Fruit fly (Drosophila melanogaster) whole organism, embryonic: ENCODE data around the gene Try29F.
A peak's percentile ranks its signal among the peaks of the same experiment; 100 is the strongest.

Experiments used
- CG11504 ChIP-seq: fragments of 200-800 bp; sonication (Bioruptor generic); optimal IDR thresholded peaks from 3 replicates; lab custom pipeline; 2019; ENCODE audit warnings: missing biosample characterization, mild to moderate bottlenecking, missing genetic modification characterization, moderate library complexity
- CG11696 ChIP-seq: fragments of 200-800 bp; sonication (Bioruptor generic); IDR thresholded peaks from 2 replicates; pipeline ENCODE4 v1.3.6; 2022; ENCODE audit warnings: missing biosample characterization, missing genetic modification characterization
- CG12391 ChIP-seq: fragments of 200-800 bp; sonication (Bioruptor generic); optimal IDR thresholded peaks from 3 replicates; lab custom pipeline; 2018; ENCODE audit warnings: missing biosample characterization, mild to moderate bottlenecking, missing genetic modification characterization, moderate library complexity
- CG12769 ChIP-seq: fragments of 200-800 bp; sonication (Bioruptor generic); optimal IDR thresholded peaks from 2 replicates; lab custom pipeline; 2019; ENCODE audit warnings: missing biosample characterization, mild to moderate bottlenecking, missing genetic modification characterization, moderate library complexity
- CG12942 ChIP-seq: fragments of 200-800 bp; sonication (Bioruptor generic); optimal IDR thresholded peaks from 3 replicates; lab custom pipeline; 2016; ENCODE audit warnings: missing biosample characterization, missing genetic modification characterization
- CG13123 ChIP-seq: fragments of 200-800 bp; sonication (Bioruptor generic); optimal IDR thresholded peaks from 2 replicates; lab custom pipeline; 2016; ENCODE audit warnings: missing biosample characterization, missing genetic modification characterization
- CG15696 ChIP-seq: fragments of 200-800 bp; sonication (Bioruptor generic); optimal IDR thresholded peaks from 2 replicates; lab custom pipeline; 2019; ENCODE audit warnings: missing biosample characterization, mild to moderate bottlenecking, missing genetic modification characterization, moderate library complexity
- CG17328 ChIP-seq: fragments of 200-800 bp; sonication (Bioruptor generic); IDR thresholded peaks from 2 replicates; pipeline ENCODE4 v1.3.6; 2022; ENCODE audit warnings: missing biosample characterization, missing genetic modification characterization
- CG17385 ChIP-seq: fragments of 200-800 bp; sonication (Bioruptor generic); optimal IDR thresholded peaks from 3 replicates; lab custom pipeline; 2018; ENCODE audit warnings: missing biosample characterization, mild to moderate bottlenecking, missing genetic modification characterization
- CG2129 ChIP-seq: fragments of 200-800 bp; sonication (Bioruptor generic); IDR thresholded peaks from 2 replicates; pipeline ENCODE4 v1.3.6; 2022; ENCODE audit warnings: missing biosample characterization, missing genetic modification characterization; ENCODE audit not compliant: partially characterized antibody
- CG31441 ChIP-seq: fragments of 200-800 bp; sonication (Bioruptor generic); IDR thresholded peaks from 2 replicates; pipeline ENCODE4 v1.3.6; 2022; ENCODE audit warnings: missing biosample characterization, missing genetic modification characterization
- CG5953 ChIP-seq: fragments of 200-800 bp; sonication (Bioruptor generic); IDR thresholded peaks from 2 replicates; pipeline ENCODE4 v1.3.6; 2022; ENCODE audit warnings: missing biosample characterization, missing genetic modification characterization
- CG6683 ChIP-seq: fragments of 200-800 bp; sonication (Bioruptor generic); optimal IDR thresholded peaks from 2 replicates; lab custom pipeline; 2017; ENCODE audit warnings: missing biosample characterization, mild to moderate bottlenecking, missing genetic modification characterization, missing genetic modification reagents
- CG6813 ChIP-seq: fragments of 200-800 bp; sonication (Bioruptor generic); optimal IDR thresholded peaks from 2 replicates; lab custom pipeline; 2017; ENCODE audit warnings: missing biosample characterization, missing genetic modification characterization, mild to moderate bottlenecking, moderate library complexity, missing genetic modification reagents
- CG7357 ChIP-seq: fragments of 200-800 bp; sonication (Bioruptor generic); IDR thresholded peaks from 3 replicates; pipeline ENCODE4 v1.3.6; 2022; ENCODE audit warnings: missing biosample characterization, missing genetic modification characterization
- CG8281 ChIP-seq: fragments of 200-800 bp; sonication (Bioruptor generic); optimal IDR thresholded peaks from 2 replicates; lab custom pipeline; 2018; ENCODE audit warnings: missing biosample characterization, mild to moderate bottlenecking, missing genetic modification characterization, moderate library complexity
- CG9876 ChIP-seq: fragments of 200-800 bp; sonication (Bioruptor generic); optimal IDR thresholded peaks from 2 replicates; lab custom pipeline; 2016; ENCODE audit warnings: missing biosample characterization, missing genetic modification characterization
- CTCF ChIP-seq: fragments of 200-800 bp; sonication (Bioruptor generic); optimal IDR thresholded peaks from 2 replicates; lab custom pipeline; 2017; ENCODE audit warnings: missing biosample characterization, mild to moderate bottlenecking, missing genetic modification characterization, moderate library complexity
- Camta ChIP-seq: fragments of 200-800 bp; sonication (Bioruptor generic); optimal IDR thresholded peaks from 2 replicates; lab custom pipeline; 2016; ENCODE audit warnings: missing biosample characterization, missing genetic modification characterization
- CoRest ChIP-seq: fragments of 200-800 bp; sonication (Bioruptor generic); optimal IDR thresholded peaks from 3 replicates; lab custom pipeline; 2018; ENCODE audit warnings: missing biosample characterization, mild to moderate bottlenecking, missing genetic modification characterization, moderate library complexity
- CrebB ChIP-seq: fragments of 200-800 bp; sonication (Bioruptor generic); optimal IDR thresholded peaks from 3 replicates; lab custom pipeline; 2018; ENCODE audit warnings: missing biosample characterization, mild to moderate bottlenecking, missing genetic modification characterization
- D ChIP-seq, 2 experiments: fragments of 200-800 bp in 1 of 2; fragments of >200 bp in 1 of 2; sonication (Bioruptor generic) in 1 of 2; optimal IDR thresholded peaks; 2 replicates in 1 of 2; 3 replicates in 1 of 2; lab custom pipeline; 2017; ENCODE audit warnings: mild to moderate bottlenecking in 1 of 2, missing biosample characterization in 1 of 2, missing genetic modification characterization in 1 of 2, missing genetic modification reagents in 1 of 2
- Hr51 ChIP-seq, 2 experiments: fragments of 200-800 bp; sonication (Bioruptor generic); optimal IDR thresholded peaks; 2 replicates in 1 of 2; 3 replicates in 1 of 2; lab custom pipeline; 2016 to 2018; ENCODE audit warnings: missing biosample characterization in 2 of 2, missing genetic modification characterization in 2 of 2, mild to moderate bottlenecking in 1 of 2, moderate library complexity in 1 of 2
- Hsf ChIP-seq: fragments of 200-800 bp; sonication (Bioruptor generic); optimal IDR thresholded peaks from 3 replicates; lab custom pipeline; 2016; ENCODE audit warnings: missing biosample characterization, missing genetic modification characterization
- Lhr ChIP-seq: fragments of 200-800 bp; sonication (Bioruptor generic); optimal IDR thresholded peaks from 3 replicates; lab custom pipeline; 2017; ENCODE audit warnings: mild to moderate bottlenecking, missing biosample characterization, missing genetic modification reagents, missing genetic modification characterization
- MESR4 ChIP-seq: fragments of 200-800 bp; sonication (Bioruptor generic); optimal IDR thresholded peaks from 2 replicates; lab custom pipeline; 2018; ENCODE audit warnings: missing biosample characterization, mild to moderate bottlenecking, missing genetic modification characterization, moderate library complexity
- NC2β ChIP-seq: fragments of 200-800 bp; sonication (Bioruptor generic); optimal IDR thresholded peaks from 2 replicates; lab custom pipeline; 2016; ENCODE audit warnings: missing biosample characterization, missing genetic modification characterization
- Opbp ChIP-seq: fragments of 200-800 bp; sonication (Bioruptor generic); IDR thresholded peaks from 3 replicates; pipeline ENCODE4 v1.3.6; 2022; ENCODE audit warnings: missing biosample characterization, missing genetic modification characterization; ENCODE audit not compliant: partially characterized antibody
- Ravus ChIP-seq: fragments of 200-800 bp; sonication (Bioruptor generic); IDR thresholded peaks from 2 replicates; pipeline ENCODE4 v1.3.6; 2022; ENCODE audit warnings: missing biosample characterization, missing genetic modification characterization
- Sin3A ChIP-seq: fragments of >200 bp; optimal IDR thresholded peaks from 2 replicates; lab custom pipeline; 2018
- Six4 ChIP-seq: fragments of 200-800 bp; sonication (Bioruptor generic); optimal IDR thresholded peaks from 2 replicates; lab custom pipeline; 2016; ENCODE audit warnings: missing biosample characterization, missing genetic modification characterization
- Sry-β ChIP-seq: fragments of 200-800 bp; sonication (Bioruptor generic); optimal IDR thresholded peaks from 2 replicates; lab custom pipeline; 2018; ENCODE audit warnings: missing biosample characterization, mild to moderate bottlenecking, missing genetic modification characterization, moderate library complexity
- Ssrp ChIP-seq: fragments of 200-800 bp; sonication (Bioruptor generic); optimal IDR thresholded peaks from 2 replicates; lab custom pipeline; 2018; ENCODE audit warnings: missing biosample characterization, mild to moderate bottlenecking, missing genetic modification characterization, moderate library complexity
- Xbp1 ChIP-seq: fragments of 200-800 bp; sonication (Bioruptor generic); optimal IDR thresholded peaks from 3 replicates; lab custom pipeline; 2016; ENCODE audit warnings: missing biosample characterization, mild to moderate bottlenecking, missing genetic modification characterization
- cas ChIP-seq: fragments of 200-800 bp; sonication (Bioruptor generic); IDR thresholded peaks from 2 replicates; pipeline ENCODE4 v1.3.6; 2022; ENCODE audit warnings: missing biosample characterization, missing genetic modification characterization
- chinmo ChIP-seq: fragments of 200-800 bp; sonication (Bioruptor generic); IDR thresholded peaks from 4 replicates; pipeline ENCODE4 v1.3.6; 2022; ENCODE audit warnings: missing biosample characterization, missing genetic modification characterization; ENCODE audit not compliant: partially characterized antibody
- eve ChIP-seq, 2 experiments: fragments of >200 bp; optimal IDR thresholded peaks; 2 replicates each; lab custom pipeline; 2017; ENCODE audit warnings: missing biosample characterization in 2 of 2, missing genetic modification characterization in 2 of 2
- fd3F ChIP-seq: fragments of 200-800 bp; sonication (Bioruptor generic); optimal IDR thresholded peaks from 2 replicates; lab custom pipeline; 2018; ENCODE audit warnings: missing biosample characterization, mild to moderate bottlenecking, missing genetic modification characterization, moderate library complexity
- ind ChIP-seq: fragments of 200-800 bp; sonication (Bioruptor generic); optimal IDR thresholded peaks from 3 replicates; lab custom pipeline; 2016; ENCODE audit warnings: missing biosample characterization, missing genetic modification characterization
- knrl ChIP-seq: fragments of 200-800 bp; sonication (Bioruptor generic); IDR thresholded peaks from 3 replicates; pipeline ENCODE4 v1.3.6; 2022; ENCODE audit warnings: missing biosample characterization, missing genetic modification characterization; ENCODE audit not compliant: partially characterized antibody
- onecut ChIP-seq: fragments of 200-800 bp; sonication (Bioruptor generic); IDR thresholded peaks from 2 replicates; pipeline ENCODE4 v1.3.6; 2022; ENCODE audit warnings: missing biosample characterization, missing genetic modification characterization
- otp ChIP-seq: fragments of 200-800 bp; sonication (Bioruptor generic); IDR thresholded peaks from 3 replicates; pipeline ENCODE4, ENCODE4 v1.3.6; 2022; ENCODE audit warnings: missing biosample characterization, missing genetic modification characterization
- phol ChIP-seq: fragments of 200-800 bp; sonication (Bioruptor generic); optimal IDR thresholded peaks from 3 replicates; lab custom pipeline; 2018; ENCODE audit warnings: missing biosample characterization, mild to moderate bottlenecking, missing genetic modification characterization, moderate library complexity
- rib ChIP-seq: fragments of 200-800 bp; sonication (Bioruptor generic); IDR thresholded peaks from 2 replicates; pipeline ENCODE4 v1.3.6; 2022; ENCODE audit warnings: missing biosample characterization, missing genetic modification characterization
- slbo ChIP-seq: fragments of 200-800 bp; sonication (Bioruptor generic); IDR thresholded peaks from 2 replicates; pipeline ENCODE4 v1.3.6; 2022; ENCODE audit warnings: missing biosample characterization, missing genetic modification characterization
- trem ChIP-seq: fragments of 200-800 bp; optimal IDR thresholded peaks from 3 replicates; lab custom pipeline; 2019; ENCODE audit warnings: missing biosample characterization, mild to moderate bottlenecking, missing genetic modification characterization, moderate library complexity
- z ChIP-seq: fragments of 200-800 bp; sonication (Bioruptor generic); IDR thresholded peaks from 3 replicates; pipeline ENCODE4 v1.3.6; 2022; ENCODE audit warnings: missing biosample characterization, missing genetic modification characterization
- zf30C ChIP-seq: fragments of 200-800 bp; sonication (Bioruptor generic); optimal IDR thresholded peaks from 3 replicates; lab custom pipeline; 2018; ENCODE audit warnings: missing biosample characterization, mild to moderate bottlenecking, missing genetic modification characterization

Try29F gene

DNA sequence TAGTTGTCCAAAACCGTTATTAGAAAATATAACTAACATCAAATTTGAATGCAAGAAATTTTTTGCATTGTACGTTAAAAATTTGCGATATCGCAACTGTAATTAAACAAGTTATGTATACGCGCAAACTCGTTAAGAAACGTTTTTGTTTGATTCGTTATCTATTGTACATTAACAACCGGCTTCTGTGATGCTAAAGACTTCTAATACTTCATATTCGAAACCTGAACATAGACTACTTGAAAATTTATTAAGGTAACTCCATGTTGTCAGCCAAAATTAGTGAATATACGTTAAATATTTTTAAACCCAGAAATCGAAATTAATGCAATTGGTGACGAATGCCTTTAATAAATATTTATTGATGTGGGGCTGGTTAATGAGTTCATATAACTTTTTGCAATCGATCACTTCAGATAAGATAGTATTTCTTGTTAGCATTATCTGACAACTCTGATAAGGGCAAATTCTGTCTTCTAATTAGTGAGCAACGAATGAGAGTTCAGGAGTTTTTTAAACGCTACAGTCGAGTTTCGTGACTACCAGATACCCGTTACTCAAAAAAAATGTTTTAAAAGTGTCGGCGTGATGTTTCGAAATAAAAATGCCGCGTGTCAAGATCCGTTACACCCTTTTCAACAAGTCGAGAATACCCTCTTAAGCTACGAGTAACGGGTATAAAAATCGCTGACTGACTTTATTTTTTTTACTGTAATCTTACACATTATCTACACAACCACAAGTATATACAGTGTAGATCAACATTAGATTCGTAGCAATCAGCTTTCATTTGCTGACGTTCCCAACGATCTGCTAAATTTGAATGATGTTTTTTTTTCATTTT, 45.9 kb upstream of the Try29F start (continued):
- TF ChIP-seq trem (tag; lab: Kevin White, UChicago) (peak; percentile 35), chinmo (GFP tag; lab: Robert Waterston, UW) (no peak), rib (GFP tag; lab: Robert Waterston, UW) (no peak), MESR4 (GFP tag; lab: Kevin White, UChicago) (no peak), Six4 (GFP tag; lab: Kevin White, UChicago) (no peak), CTCF (GFP tag; lab: Kevin White, UChicago) (peak; percentile 76), D (optimal IDR thresholded peaks at IDR 0.05; lab: Kevin White, UChicago) (no peak), D (GFP tag; optimal IDR thresholded peaks at IDR 0.05; lab: Kevin White, UChicago) (no peak), Lhr (GFP tag; lab: Kevin White, UChicago) (peak; percentile 44), Opbp (GFP tag; lab: Robert Waterston, UW) (peak; percentile 76; the same call in 2 of the 3 replicates), Ssrp (tag; lab: Kevin White, UChicago) (peak; percentile 23), NC2β (peak; percentile 42), CG12942 (GFP tag; lab: Kevin White, UChicago) (no peak), CG2129 (GFP tag; lab: Robert Waterston, UW) (no peak), CG5953 (no peak), CG8281 (no peak), fd3F (no peak), CG12391 (tag; lab: Kevin White, UChicago) (peak; percentile 12), z (GFP tag; lab: Robert Waterston, UW) (no peak), slbo (GFP tag; lab: Robert Waterston, UW) (peak; percentile 71), ind (peak; percentile 35), Ravus (no peak), CG15696 (tag; lab: Kevin White, UChicago) (peak; percentile 2), CG11696 (GFP tag; lab: Robert Waterston, UW) (no peak), CG12769 (tag; lab: Kevin White, UChicago) (peak; percentile 56), knrl (no peak; the same call in 2 of the 3 replicates), CG31441 (GFP tag; lab: Robert Waterston, UW) (0 out of 2 replicates have a peak, but pooled peaks have one; percentile 37), CG6683 (no peak), Hsf (GFP tag; lab: Kevin White, UChicago) (peak; percentile 28), CG11504 (tag; lab: Kevin White, UChicago) (peak; percentile 36), zf30C (GFP tag; lab: Kevin White, UChicago) (no peak), CrebB (tag; lab: Kevin White, UChicago) (no peak), onecut (GFP tag; lab: Robert Waterston, UW) (no peak), CG17385 (GFP tag; lab: Kevin White, UChicago) (peak; percentile 36), Sin3A (lab: Kevin White, UChicago) (no peak), CG17328 (GFP tag; lab: Robert Waterston, UW) (peak; percentile 49; the same call in 1 of the 2 replicates), phol (tag; lab: Kevin White, UChicago) (peak; percentile 35), CG7357 (GFP tag; lab: Robert Waterston, UW) (no peak), CG9876 (peak; percentile 39), CoRest (tag; lab: Kevin White, UChicago) (peak; percentile 30), CG13123 (GFP tag; lab: Kevin White, UChicago) (no peak), Sry-β (GFP tag; lab: Kevin White, UChicago) (no peak), Xbp1 (peak; percentile 28), cas (GFP tag; lab: Robert Waterston, UW) (no peak), otp (peak; percentile 38; the same call in 1 of the 3 replicates), eve (GFP tag; optimal IDR thresholded peaks at IDR 0.05; lab: Kevin White, UChicago) (peak in 1 of 2 experiments; percentile 68), CG6813 (peak; percentile 9), Hr51 (GFP tag; optimal IDR thresholded peaks at IDR 0.05; lab: Kevin White, UChicago) (peak; percentile 18 to 31), Camta (GFP tag; lab: Kevin White, UChicago) (no peak)
